Fruit fly (Drosophila melanogaster) whole organism, embryonic: ENCODE results near the gene CG33299.

Experiments used
- Asciz ChIP-seq: fragments of 200-800 bp; sonication (Bioruptor generic); optimal IDR thresholded peaks from 2 replicates; lab custom pipeline; 2017; ENCODE audit warnings: missing biosample characterization, mild to moderate bottlenecking, missing genetic modification characterization, missing genetic modification reagents
- CG10654 ChIP-seq: fragments of 200-800 bp; sonication (Bioruptor generic); optimal IDR thresholded peaks from 2 replicates; lab custom pipeline; 2016; ENCODE audit warnings: missing biosample characterization, missing genetic modification characterization
- CG14710 ChIP-seq: fragments of 200-800 bp; sonication (Bioruptor generic); optimal IDR thresholded peaks from 3 replicates; lab custom pipeline; 2019; ENCODE audit warnings: missing biosample characterization, mild to moderate bottlenecking, missing genetic modification characterization, moderate library complexity
- CG1602 ChIP-seq: fragments of 200-800 bp; sonication (Bioruptor generic); optimal IDR thresholded peaks from 3 replicates; lab custom pipeline; 2016; ENCODE audit warnings: missing biosample characterization, missing genetic modification characterization
- CG16813 ChIP-seq: fragments of 200-800 bp; sonication (Bioruptor generic); IDR thresholded peaks from 3 replicates; pipeline ENCODE4 v1.3.6; 2022; ENCODE audit warnings: missing biosample characterization, missing genetic modification characterization; ENCODE audit not compliant: partially characterized antibody
- CG18476 ChIP-seq: fragments of 200-800 bp; sonication (Bioruptor generic); optimal IDR thresholded peaks from 2 replicates; lab custom pipeline; 2016; ENCODE audit warnings: missing biosample characterization, mild to moderate bottlenecking, missing genetic modification characterization
- CG2116 ChIP-seq: fragments of 200-800 bp; sonication (Bioruptor generic); optimal IDR thresholded peaks from 3 replicates; lab custom pipeline; 2018; ENCODE audit warnings: missing biosample characterization, mild to moderate bottlenecking, missing genetic modification characterization
- CG2199 ChIP-seq: fragments of 200-800 bp; sonication (Bioruptor generic); IDR thresholded peaks from 3 replicates; pipeline ENCODE4 v1.3.6; 2022; ENCODE audit warnings: missing biosample characterization, missing genetic modification characterization
- CG31388 ChIP-seq: fragments of 200-800 bp; sonication (Bioruptor generic); optimal IDR thresholded peaks from 2 replicates; lab custom pipeline; 2016; ENCODE audit warnings: missing biosample characterization, missing genetic modification characterization
- CG42726 ChIP-seq: fragments of 200-800 bp; sonication (Bioruptor generic); IDR thresholded peaks from 2 replicates; pipeline ENCODE4 v1.3.6; 2022; ENCODE audit warnings: missing biosample characterization, missing genetic modification characterization; ENCODE audit not compliant: partially characterized antibody
- CG4404 ChIP-seq: fragments of 200-800 bp; sonication (Bioruptor generic); IDR thresholded peaks from 2 replicates; pipeline ENCODE4 v1.3.6; 2022; ENCODE audit warnings: missing biosample characterization, missing genetic modification characterization
- CG8478 ChIP-seq: fragments of >200 bp; optimal IDR thresholded peaks from 2 replicates; lab custom pipeline; 2018
- CHES-1-like ChIP-seq: fragments of 200-800 bp; sonication (Bioruptor generic); optimal IDR thresholded peaks from 2 replicates; lab custom pipeline; 2016; ENCODE audit warnings: missing biosample characterization, missing genetic modification characterization
- CTCF ChIP-seq: fragments of 200-800 bp; sonication (Bioruptor generic); optimal IDR thresholded peaks from 2 replicates; lab custom pipeline; 2017; ENCODE audit warnings: missing biosample characterization, mild to moderate bottlenecking, missing genetic modification characterization, moderate library complexity
- Dbx ChIP-seq: fragments of 200-800 bp; sonication (Bioruptor generic); IDR thresholded peaks from 3 replicates; pipeline ENCODE4 v1.3.6; 2022; ENCODE audit warnings: missing biosample characterization, missing genetic modification characterization
- Dfd ChIP-seq, 2 experiments: fragments of >200 bp; optimal IDR thresholded peaks; 2 replicates each; lab custom pipeline; 2017; ENCODE audit warnings: missing biosample characterization in 2 of 2, missing genetic modification characterization in 2 of 2
- Dip2 ChIP-seq: fragments of 200-800 bp; sonication (Bioruptor generic); IDR thresholded peaks from 2 replicates; pipeline ENCODE4 v1.3.6; 2022; ENCODE audit warnings: missing biosample characterization, missing genetic modification characterization
- Dll ChIP-seq: fragments of 200-800 bp; sonication (Bioruptor generic); IDR thresholded peaks from 4 replicates; pipeline ENCODE4 v1.3.6; 2022; ENCODE audit warnings: missing biosample characterization, missing genetic modification characterization; ENCODE audit not compliant: partially characterized antibody
- Doc3 ChIP-seq: fragments of 200-800 bp; sonication (Bioruptor generic); IDR thresholded peaks from 3 replicates; pipeline ENCODE4 v1.3.6; 2022; ENCODE audit warnings: missing biosample characterization, missing genetic modification characterization; ENCODE audit not compliant: partially characterized antibody
- Dp ChIP-seq: fragments of 200-800 bp; sonication (Bioruptor generic); optimal IDR thresholded peaks from 2 replicates; lab custom pipeline; 2018; ENCODE audit warnings: missing biosample characterization, mild to moderate bottlenecking, missing genetic modification characterization, moderate library complexity
- Hand ChIP-seq: fragments of 200-800 bp; sonication (Bioruptor generic); optimal IDR thresholded peaks from 2 replicates; lab custom pipeline; 2017; ENCODE audit warnings: mild to moderate bottlenecking, missing biosample characterization, missing genetic modification reagents, missing genetic modification characterization
- Hmr ChIP-seq: fragments of 200-800 bp; sonication (Bioruptor generic); optimal IDR thresholded peaks from 3 replicates; lab custom pipeline; 2017; ENCODE audit warnings: mild to moderate bottlenecking, missing biosample characterization, missing genetic modification reagents, missing genetic modification characterization
- Hr78 ChIP-seq, 2 experiments: fragments of 200-800 bp in 1 of 2; fragments of >200 bp in 1 of 2; sonication (Bioruptor generic) in 1 of 2; optimal IDR thresholded peaks; 2 replicates each; lab custom pipeline; 2017 to 2019; ENCODE audit warnings: missing biosample characterization in 2 of 2, missing genetic modification characterization in 2 of 2, mild to moderate bottlenecking in 1 of 2, moderate library complexity in 1 of 2
- Kr ChIP-seq: fragments of 200-800 bp; sonication (Bioruptor generic); optimal IDR thresholded peaks from 2 replicates; lab custom pipeline; 2017; ENCODE audit warnings: missing biosample characterization, mild to moderate bottlenecking, missing genetic modification characterization
- MESR4 ChIP-seq: fragments of 200-800 bp; sonication (Bioruptor generic); optimal IDR thresholded peaks from 2 replicates; lab custom pipeline; 2018; ENCODE audit warnings: missing biosample characterization, mild to moderate bottlenecking, missing genetic modification characterization, moderate library complexity
- NC2β ChIP-seq: fragments of 200-800 bp; sonication (Bioruptor generic); optimal IDR thresholded peaks from 2 replicates; lab custom pipeline; 2016; ENCODE audit warnings: missing biosample characterization, missing genetic modification characterization
- NFAT ChIP-seq: fragments of 200-800 bp; sonication (Bioruptor generic); IDR thresholded peaks from 2 replicates; pipeline ENCODE4 v1.3.6; 2022; ENCODE audit warnings: missing biosample characterization, missing genetic modification characterization
- Nf-YC ChIP-seq: fragments of 200-800 bp; optimal IDR thresholded peaks from 3 replicates; lab custom pipeline; 2019; ENCODE audit warnings: missing biosample characterization, mild to moderate bottlenecking, missing genetic modification characterization, moderate library complexity
- Oaz ChIP-seq: fragments of 200-800 bp; sonication (Bioruptor generic); IDR thresholded peaks from 2 replicates; pipeline ENCODE4 v1.3.6; 2022; ENCODE audit warnings: missing biosample characterization, missing genetic modification characterization
- Pdp1 ChIP-seq, 2 experiments: fragments of 200-800 bp; sonication (Bioruptor generic); optimal IDR thresholded peaks; 3 replicates each; lab custom pipeline; 2016; ENCODE audit warnings: missing biosample characterization in 2 of 2, missing genetic modification characterization in 2 of 2, mild to moderate bottlenecking in 1 of 2, moderate library complexity in 1 of 2
- Rfx ChIP-seq: fragments of 200-800 bp; sonication (Bioruptor generic); IDR thresholded peaks from 2 replicates; pipeline ENCODE4 v1.3.6; 2022; ENCODE audit warnings: missing biosample characterization, missing genetic modification characterization
- abd-A ChIP-seq: fragments of 200-800 bp; sonication (Bioruptor generic); optimal IDR thresholded peaks from 3 replicates; lab custom pipeline; 2019; ENCODE audit warnings: missing biosample characterization, mild to moderate bottlenecking, missing genetic modification characterization, moderate library complexity
- ac ChIP-seq: fragments of 200-800 bp; sonication (Bioruptor generic); optimal IDR thresholded peaks from 3 replicates; lab custom pipeline; 2017; ENCODE audit warnings: missing biosample characterization, mild to moderate bottlenecking, missing genetic modification characterization
- cg ChIP-seq: fragments of 200-800 bp; sonication (Bioruptor generic); optimal IDR thresholded peaks from 3 replicates; lab custom pipeline; 2019; ENCODE audit warnings: missing biosample characterization, mild to moderate bottlenecking, missing genetic modification characterization, moderate library complexity
- gcm ChIP-seq: fragments of 200-800 bp; sonication (Bioruptor generic); optimal IDR thresholded peaks from 2 replicates; lab custom pipeline; 2019; ENCODE audit warnings: missing biosample characterization, mild to moderate bottlenecking, missing genetic modification characterization, moderate library complexity
- grau ChIP-seq: fragments of 200-800 bp; optimal IDR thresholded peaks from 3 replicates; lab custom pipeline; 2019; ENCODE audit warnings: missing biosample characterization, mild to moderate bottlenecking, missing genetic modification characterization, moderate library complexity
- grn ChIP-seq: fragments of 200-800 bp; sonication (Bioruptor generic); optimal IDR thresholded peaks from 3 replicates; lab custom pipeline; 2017; ENCODE audit warnings: missing biosample characterization, missing genetic modification characterization
- gro ChIP-seq: fragments of 200-800 bp; sonication (Bioruptor generic); optimal IDR thresholded peaks from 2 replicates; lab custom pipeline; 2016; ENCODE audit warnings: missing biosample characterization, missing genetic modification characterization
- lab ChIP-seq: fragments of 200-800 bp; sonication (Bioruptor generic); optimal IDR thresholded peaks from 3 replicates; lab custom pipeline; 2017; ENCODE audit warnings: missing biosample characterization, missing genetic modification characterization, mild to moderate bottlenecking, moderate library complexity, missing genetic modification reagents
- lola ChIP-seq, 3 experiments: fragments of >200 bp in 2 of 3; fragments of 200-800 bp in 1 of 3; sonication (Bioruptor generic) in 1 of 3; optimal IDR thresholded peaks; 2 replicates each; lab custom pipeline; 2017 to 2019; ENCODE audit warnings: missing biosample characterization in 3 of 3, missing genetic modification characterization in 3 of 3, mild to moderate bottlenecking in 1 of 3, moderate library complexity in 1 of 3
- mirr ChIP-seq: fragments of 200-800 bp; sonication (Bioruptor generic); optimal IDR thresholded peaks from 3 replicates; lab custom pipeline; 2018; ENCODE audit warnings: missing biosample characterization, mild to moderate bottlenecking, missing genetic modification characterization
- otp ChIP-seq: fragments of 200-800 bp; sonication (Bioruptor generic); IDR thresholded peaks from 3 replicates; pipeline ENCODE4, ENCODE4 v1.3.6; 2022; ENCODE audit warnings: missing biosample characterization, missing genetic modification characterization
- pfk ChIP-seq: fragments of 200-800 bp; sonication (Bioruptor generic); optimal IDR thresholded peaks from 2 replicates; lab custom pipeline; 2018; ENCODE audit warnings: missing biosample characterization, mild to moderate bottlenecking, missing genetic modification characterization, moderate library complexity
- pita ChIP-seq: fragments of 200-800 bp; sonication (Bioruptor generic); optimal IDR thresholded peaks from 2 replicates; lab custom pipeline; 2017; ENCODE audit warnings: missing biosample characterization, mild to moderate bottlenecking, missing genetic modification characterization
- psq ChIP-seq: fragments of 200-800 bp; sonication (Bioruptor generic); optimal IDR thresholded peaks from 2 replicates; lab custom pipeline; 2017; ENCODE audit warnings: missing biosample characterization, missing genetic modification characterization
- repo ChIP-seq: fragments of 200-800 bp; sonication (Bioruptor generic); optimal IDR thresholded peaks from 2 replicates; lab custom pipeline; 2016; ENCODE audit warnings: missing biosample characterization, missing genetic modification characterization
- vvl ChIP-seq: fragments of 200-800 bp; sonication (Bioruptor generic); IDR thresholded peaks from 2 replicates; pipeline ENCODE4 v1.3.6; 2022; ENCODE audit warnings: missing biosample characterization, missing genetic modification characterization
- wdn ChIP-seq: fragments of 200-800 bp; sonication (Bioruptor generic); IDR thresholded peaks from 2 replicates; pipeline ENCODE4 v1.3.6; 2022; ENCODE audit warnings: missing biosample characterization, missing genetic modification characterization
- yki ChIP-seq: fragments of >200 bp; optimal IDR thresholded peaks from 3 replicates; lab custom pipeline; 2018

Gene CG33299

dm6 chr2L:9613006-9613690 lies 43.3 kb upstream of the CG33299 start, which contains the start of gene Trx2 (continued):
- TF ChIP-seq Hr78 (GFP tag; optimal IDR thresholded peaks at IDR 0.05; lab: Kevin White, UChicago) (peak in 1 of 2 experiments; percentile 99), CG16813 (GFP tag; lab: Robert Waterston, UW) (no peak), cg (GFP tag; lab: Kevin White, UChicago) (peak; percentile 74), Hmr (peak; percentile 56), CG4404 (no peak), grau (peak; percentile 3), otp (GFP tag; lab: Robert Waterston, UW) (peak; percentile 56; the same call in 1 of the 3 replicates), yki (peak; percentile 8), CG10654 (GFP tag; lab: Kevin White, UChicago) (no peak), Asciz (GFP tag; lab: Kevin White, UChicago) (no peak), pfk (GFP tag; lab: Kevin White, UChicago) (peak; percentile 9), CG8478 (peak; percentile 25), Rfx (GFP tag; lab: Robert Waterston, UW) (peak; percentile 48; the same call in 1 of the 2 replicates), vvl (GFP tag; lab: Robert Waterston, UW) (peak; percentile 65; the same call in 1 of the 2 replicates), Oaz (GFP tag; lab: Robert Waterston, UW) (no peak), Pdp1 (GFP tag; optimal IDR thresholded peaks at IDR 0.05; lab: Kevin White, UChicago) (peak in 1 of 2 experiments; percentile 80), Kr (GFP tag; lab: Kevin White, UChicago) (peak; percentile 46), NFAT (GFP tag; lab: Robert Waterston, UW) (peak; percentile 63), CTCF (GFP tag; lab: Kevin White, UChicago) (peak; percentile 93), Dfd (GFP tag; optimal IDR thresholded peaks at IDR 0.05; lab: Kevin White, UChicago) (no peak), CG1602 (GFP tag; lab: Kevin White, UChicago) (no peak), Dp (GFP tag; lab: Kevin White, UChicago) (peak; percentile 57), pita (GFP tag; lab: Kevin White, UChicago) (peak; percentile 18), gcm (GFP tag; lab: Kevin White, UChicago) (peak; percentile 40), Hand (GFP tag; lab: Kevin White, UChicago) (peak; percentile 64), Dip2 (peak; percentile 88; the same call in 1 of the 2 replicates), lab (GFP tag; lab: Kevin White, UChicago) (peak; percentile 54), Dll (GFP tag; lab: Robert Waterston, UW) (0 out of 4 replicates have a peak, but pooled peaks have one; percentile 17), CG18476 (GFP tag; lab: Kevin White, UChicago) (no peak), CHES-1-like (GFP tag; lab: Kevin White, UChicago) (peak; percentile 43), CG31388 (GFP tag; lab: Kevin White, UChicago) (no peak), grn (GFP tag; lab: Kevin White, UChicago) (peak; percentile 23), CG2199 (GFP tag; lab: Robert Waterston, UW) (no peak), Doc3 (GFP tag; lab: Robert Waterston, UW) (peak; percentile 55; the same call in 2 of the 3 replicates), MESR4 (GFP tag; lab: Kevin White, UChicago) (peak; percentile 44), gro (peak; percentile 56), repo (GFP tag; lab: Kevin White, UChicago) (peak; percentile 33), NC2β (GFP tag; lab: Kevin White, UChicago) (peak; percentile 16), lola (GFP tag; optimal IDR thresholded peaks at IDR 0.05; lab: Kevin White, UChicago) (peak in 1 of 3 experiments; percentile 31), wdn (GFP tag; lab: Robert Waterston, UW) (no peak), Dbx (GFP tag; lab: Robert Waterston, UW) (peak; percentile 55; the same call in 2 of the 3 replicates), CG42726 (GFP tag; lab: Robert Waterston, UW) (peak; percentile 61; the same call in 1 of the 2 replicates), mirr (GFP tag; lab: Kevin White, UChicago) (peak; percentile 67), ac (peak; percentile 7), CG2116 (peak; percentile 97), abd-A (peak; percentile 62), Nf-YC (peak; percentile 7), CG14710 (tag; lab: Kevin White, UChicago) (no peak), psq (GFP tag; lab: Kevin White, UChicago) (no peak)
